Fruit fly (Drosophila melanogaster): ENCODE measurements around the gene Srrm1.
A peak's percentile ranks its signal among the peaks of the same experiment; 100 is the strongest.

Srrm1 gene

dm6 chr3L:13044335-13044814, 7.8 kb downstream of the Srrm1 start, which contains the start of gene Syx13 (continued):
- TF ChIP-seq oc (tag; optimal IDR thresholded peaks at IDR 0.05), result peak; percentile 26
- no peak for TF ChIP-seq Lpt (GFP tag; optimal IDR thresholded peaks at IDR 0.05)
- TF ChIP-seq tap (tag; optimal IDR thresholded peaks at IDR 0.05), result no peak
- no peak for TF ChIP-seq tx (GFP tag; optimal IDR thresholded peaks at IDR 0.05)
- TF ChIP-seq tgo (GFP tag; IDR thresholded peaks at IDR 0.05), result no peak
- no peak for TF ChIP-seq Mes4 (GFP tag; optimal IDR thresholded peaks at IDR 0.05)
- peak; percentile 1 for TF ChIP-seq CG33557 (GFP tag; optimal IDR thresholded peaks at IDR 0.05)
- TF ChIP-seq pho (GFP tag; optimal IDR thresholded peaks at IDR 0.05), result no peak
- no peak for TF ChIP-seq cato (GFP tag; optimal IDR thresholded peaks at IDR 0.05; ENCODE audit: borderline replicate concordance)
- no peak for TF ChIP-seq NK7.1 (GFP tag; optimal IDR thresholded peaks at IDR 0.05)
- peak; percentile 86 for TF ChIP-seq sd (tag; optimal IDR thresholded peaks at IDR 0.05)
- TF ChIP-seq Hey (tag; optimal IDR thresholded peaks at IDR 0.05), result no peak
- TF ChIP-seq CG11504 (tag; optimal IDR thresholded peaks at IDR 0.05), result no peak
- TF ChIP-seq CG9932 (GFP tag; IDR thresholded peaks at IDR 0.05), result no peak; the same call in 1 of the 2 replicates
- TF ChIP-seq aop (GFP tag; IDR thresholded peaks at IDR 0.05), result no peak
- no peak for TF ChIP-seq CG11696 (GFP tag; IDR thresholded peaks at IDR 0.05)
- TF ChIP-seq CG3838 (GFP tag; optimal IDR thresholded peaks at IDR 0.05), result no peak
- peak; percentile 39 for TF ChIP-seq bigmax (GFP tag; optimal IDR thresholded peaks at IDR 0.05)
- no peak for TF ChIP-seq eyg (GFP tag; optimal IDR thresholded peaks at IDR 0.05)
- TF ChIP-seq ro (GFP tag; IDR thresholded peaks at IDR 0.05), result no peak
- TF ChIP-seq h (optimal IDR thresholded peaks at IDR 0.05), result no peak
- no peak for TF ChIP-seq Max (GFP tag; optimal IDR thresholded peaks at IDR 0.05)
- no peak for TF ChIP-seq H15 (GFP tag; IDR thresholded peaks at IDR 0.05)
- peak; percentile 73 for TF ChIP-seq gcm (GFP tag; optimal IDR thresholded peaks at IDR 0.05)
- TF ChIP-seq Dad (GFP tag; optimal IDR thresholded peaks at IDR 0.05), result no peak
- TF ChIP-seq CG11456 (GFP tag; IDR thresholded peaks at IDR 0.05), result no peak
- no peak for TF ChIP-seq CG17802 (tag; optimal IDR thresholded peaks at IDR 0.05)
- TF ChIP-seq CG9817 (tag; optimal IDR thresholded peaks at IDR 0.05), result no peak
- TF ChIP-seq kay (GFP tag; optimal IDR thresholded peaks at IDR 0.05), result peak; percentile 57
- no peak for TF ChIP-seq zen (tag; optimal IDR thresholded peaks at IDR 0.05)
- no peak for TF ChIP-seq CG12942 (GFP tag; optimal IDR thresholded peaks at IDR 0.05)
- TF ChIP-seq ranshi (GFP tag; IDR thresholded peaks at IDR 0.05), result no peak
- no peak for TF ChIP-seq HLH3B (GFP tag; IDR thresholded peaks at IDR 0.05)
- peak; percentile 11 for TF ChIP-seq CG7987 (GFP tag; optimal IDR thresholded peaks at IDR 0.05)
- TF ChIP-seq CG8765 (GFP tag; IDR thresholded peaks at IDR 0.05), result no peak
- no peak for TF ChIP-seq CG10654 (GFP tag; optimal IDR thresholded peaks at IDR 0.05)
- TF ChIP-seq vnd (GFP tag; IDR thresholded peaks at IDR 0.05; ENCODE audit: partially characterized antibody), result peak; percentile 64
- no peak for TF ChIP-seq fu2 (GFP tag; optimal IDR thresholded peaks at IDR 0.05)
- TF ChIP-seq CG7271 (tag; optimal IDR thresholded peaks at IDR 0.05), result no peak
- peak; percentile 53 for TF ChIP-seq chn (GFP tag; optimal IDR thresholded peaks at IDR 0.05)
- TF ChIP-seq slp2 (GFP tag; optimal IDR thresholded peaks at IDR 0.05), result no peak
- no peak for TF ChIP-seq Oaz (GFP tag; IDR thresholded peaks at IDR 0.05)
- no peak for TF ChIP-seq ap (GFP tag; IDR thresholded peaks at IDR 0.05)
- peak; percentile 75 for TF ChIP-seq CG2116 (GFP tag; optimal IDR thresholded peaks at IDR 0.05)
- peak; percentile 75 for TF ChIP-seq trem (tag; optimal IDR thresholded peaks at IDR 0.05)
- TF ChIP-seq Ets65A (GFP tag), result no peak
- TF ChIP-seq Meics (GFP tag; optimal IDR thresholded peaks at IDR 0.05), result no peak
- no peak for TF ChIP-seq CG17568 (GFP tag; optimal IDR thresholded peaks at IDR 0.05)
- TF ChIP-seq wor (GFP tag; IDR thresholded peaks at IDR 0.05), result no peak
- peak; percentile 24 for TF ChIP-seq caup (GFP tag; optimal IDR thresholded peaks at IDR 0.05; ENCODE audit: severe bottlenecking)
- TF ChIP-seq CG11398 (GFP tag; optimal IDR thresholded peaks at IDR 0.05), result no peak
- TF ChIP-seq CG15514 (GFP tag; optimal IDR thresholded peaks at IDR 0.05), result peak; percentile 68
- TF ChIP-seq sens-2 (GFP tag; IDR thresholded peaks at IDR 0.05), result no peak
